Fruit fly (Drosophila melanogaster): Measurements from ENCODE around the gene NijA.

Gene NijA

dm6 chr3L:10740707-10741106, 44.0 kb upstream of the NijA start (continued):
- TF ChIP-seq CG7963 (GFP tag; IDR thresholded peaks at IDR 0.05; ENCODE audit: partially characterized antibody): no peak
- no peak for TF ChIP-seq Usf (GFP tag; optimal IDR thresholded peaks at IDR 0.05)
- peak; percentile 24; the same call in 1 of the 3 replicates for TF ChIP-seq dysf (GFP tag; IDR thresholded peaks at IDR 0.05)
- TF ChIP-seq dimm (GFP tag; IDR thresholded peaks at IDR 0.05): no peak
- TF ChIP-seq CG30431 (GFP tag; optimal IDR thresholded peaks at IDR 0.05): no peak
- TF ChIP-seq pfk (GFP tag; optimal IDR thresholded peaks at IDR 0.05): no peak
- no peak for TF ChIP-seq CG5953 (GFP tag; IDR thresholded peaks at IDR 0.05)
- no peak for TF ChIP-seq unc-4 (GFP tag; IDR thresholded peaks at IDR 0.05; ENCODE audit: partially characterized antibody)
- no peak for TF ChIP-seq CG6254 (GFP tag; optimal IDR thresholded peaks at IDR 0.05)
- TF ChIP-seq Pdp1 (GFP tag; optimal IDR thresholded peaks at IDR 0.05): peak in 1 of 2 experiments; percentile 29
- peak; percentile 16 for TF ChIP-seq CG11504 (tag; optimal IDR thresholded peaks at IDR 0.05)
- no peak for TF ChIP-seq CG2199 (GFP tag; IDR thresholded peaks at IDR 0.05)
- peak; percentile 20 for TF ChIP-seq Med (GFP tag)
- no peak for TF ChIP-seq dati (GFP tag; IDR thresholded peaks at IDR 0.05)
- no peak for TF ChIP-seq Sox100B (GFP tag; optimal IDR thresholded peaks at IDR 0.05)
- no peak for TF ChIP-seq CG34422 (GFP tag; IDR thresholded peaks at IDR 0.05)
- no peak for TF ChIP-seq CG2889 (GFP tag; IDR thresholded peaks at IDR 0.05)
- no peak for TF ChIP-seq CG18262 (tag; optimal IDR thresholded peaks at IDR 0.05)
- TF ChIP-seq sisA (GFP tag; IDR thresholded peaks at IDR 0.05): no peak
- no peak for TF ChIP-seq CG6272 (GFP tag; IDR thresholded peaks at IDR 0.05)
- no peak for TF ChIP-seq Adf1 (GFP tag; IDR thresholded peaks at IDR 0.05)
- TF ChIP-seq CG33213 (GFP tag; optimal IDR thresholded peaks at IDR 0.05): no peak
- TF ChIP-seq Hand (GFP tag; optimal IDR thresholded peaks at IDR 0.05): peak; percentile 15
- no peak for TF ChIP-seq slp2 (GFP tag; optimal IDR thresholded peaks at IDR 0.05)
- no peak for TF ChIP-seq BEAF-32 (GFP tag; optimal IDR thresholded peaks at IDR 0.05)
- peak; percentile 7 for TF ChIP-seq unpg (GFP tag; optimal IDR thresholded peaks at IDR 0.05)
- no peak for TF ChIP-seq HHEX (GFP tag; optimal IDR thresholded peaks at IDR 0.05)
- TF ChIP-seq HmgD (GFP tag; optimal IDR thresholded peaks at IDR 0.05): no peak
- no peak for TF ChIP-seq Blimp-1 (GFP tag; optimal IDR thresholded peaks at IDR 0.05)
- TF ChIP-seq CG12071 (GFP tag; optimal IDR thresholded peaks at IDR 0.05): no peak
- TF ChIP-seq odd (GFP tag; optimal IDR thresholded peaks at IDR 0.05): no peak
- no peak for TF ChIP-seq CG18619 (GFP tag; optimal IDR thresholded peaks at IDR 0.05)
- TF ChIP-seq Six4 (GFP tag; optimal IDR thresholded peaks at IDR 0.05): no peak
- TF ChIP-seq CG4404 (GFP tag; IDR thresholded peaks at IDR 0.05): no peak
- no peak for TF ChIP-seq inv (GFP tag; IDR thresholded peaks at IDR 0.05; ENCODE audit: partially characterized antibody)
- no peak for TF ChIP-seq lilli (GFP tag; optimal IDR thresholded peaks at IDR 0.05)
- no peak for TF ChIP-seq CG7271 (tag; optimal IDR thresholded peaks at IDR 0.05)
- TF ChIP-seq Hsf (GFP tag; optimal IDR thresholded peaks at IDR 0.05): no peak
- TF ChIP-seq ATbp (GFP tag; optimal IDR thresholded peaks at IDR 0.05): no peak
- no peak for TF ChIP-seq Ets97D (GFP tag; optimal IDR thresholded peaks at IDR 0.05)
- TF ChIP-seq mld (GFP tag; IDR thresholded peaks at IDR 0.05; ENCODE audit: partially characterized antibody): no peak
- TF ChIP-seq CG18476 (GFP tag; optimal IDR thresholded peaks at IDR 0.05): no peak
- peak; percentile 25 for TF ChIP-seq CG6854 (GFP tag; optimal IDR thresholded peaks at IDR 0.05)
- no peak for TF ChIP-seq CG15011 (GFP tag; optimal IDR thresholded peaks at IDR 0.05)
- TF ChIP-seq Fer1 (GFP tag; optimal IDR thresholded peaks at IDR 0.05): peak; percentile 12
- TF ChIP-seq row (GFP tag; IDR thresholded peaks at IDR 0.05): peak; percentile 28; the same call in 2 of the 3 replicates
- TF ChIP-seq B-H2 (GFP tag; optimal IDR thresholded peaks at IDR 0.05): no peak
- no peak for TF ChIP-seq fd96Cb (tag; optimal IDR thresholded peaks at IDR 0.05)
- TF ChIP-seq HLHmδ (GFP tag; optimal IDR thresholded peaks at IDR 0.05): no peak
- TF ChIP-seq Hr51 (GFP tag; optimal IDR thresholded peaks at IDR 0.05): peak in 1 of 2 experiments; percentile 44
- no peak for TF ChIP-seq da (GFP tag; optimal IDR thresholded peaks at IDR 0.05)
